Fruit fly (Drosophila melanogaster) S2 (cell line): ENCODE measurements around the gene Mtr3.
A peak's percentile ranks its signal among the peaks of the same experiment; 100 is the strongest.

ENCODE experiments used
- CG8478 ChIP-seq: fragments of >200 bp; optimal IDR thresholded peaks from 2 replicates; lab custom pipeline; 2018
- CTCF ChIP-seq, 2 experiments: fragments of >200 bp; optimal IDR thresholded peaks; 2 replicates each; lab custom pipeline; 2018

Gene Mtr3

dm6 chr3L:19904411-19905135 is 8.9 kb downstream of the Mtr3 start:
- TF ChIP-seq CG8478 (lab: Kevin White, UChicago) (no peak), CTCF (optimal IDR thresholded peaks at IDR 0.05; lab: Kevin White, UChicago) (no peak)

dm6 chr3L:19903400-19903846 is 10.1 kb downstream of the Mtr3 start:
- TF ChIP-seq CTCF (optimal IDR thresholded peaks at IDR 0.05; lab: Kevin White, UChicago) (no peak), CG8478 (lab: Kevin White, UChicago) (no peak)

dm6 chr3L:19902560-19903399 is 10.7 kb downstream of the Mtr3 start:
- TF ChIP-seq CG8478 (lab: Kevin White, UChicago) (no peak), CTCF (optimal IDR thresholded peaks at IDR 0.05; lab: Kevin White, UChicago) (no peak)

- TF ChIP-seq CTCF (optimal IDR thresholded peaks at IDR 0.05; lab: Kevin White, UChicago), result no peak
- TF ChIP-seq CG8478 (lab: Kevin White, UChicago), result no peak
Measured at dm6 chr3L:19901486-19902255, 11.8 kb downstream of the Mtr3 start.

dm6 chr3L:19900184-19901089 is 13.1 kb downstream of the Mtr3 start:
- TF ChIP-seq CG8478 (lab: Kevin White, UChicago), result no peak
- no peak for TF ChIP-seq CTCF (optimal IDR thresholded peaks at IDR 0.05; lab: Kevin White, UChicago)

- no peak for TF ChIP-seq CG8478 (lab: Kevin White, UChicago)
Measured at dm6 chr3L:19899308-19899927, 14.1 kb downstream of the Mtr3 start.

dm6 chr3L:19898547-19899282 is 14.8 kb downstream of the Mtr3 start:
- TF ChIP-seq CTCF (optimal IDR thresholded peaks at IDR 0.05; lab: Kevin White, UChicago) (no peak), CG8478 (lab: Kevin White, UChicago) (no peak)

dm6 chr3L:19897685-19898009 is 15.9 kb downstream of the Mtr3 start:
- TF ChIP-seq CG8478 (lab: Kevin White, UChicago) (no peak), CTCF (optimal IDR thresholded peaks at IDR 0.05; lab: Kevin White, UChicago) (no peak)

- TF ChIP-seq CTCF (optimal IDR thresholded peaks at IDR 0.05; lab: Kevin White, UChicago), result no peak
- TF ChIP-seq CG8478 (lab: Kevin White, UChicago), result no peak
Measured at dm6 chr3L:19896892-19897684, 16.4 kb downstream of the Mtr3 start.

- TF ChIP-seq CTCF (optimal IDR thresholded peaks at IDR 0.05; lab: Kevin White, UChicago), result no peak
- TF ChIP-seq CG8478 (lab: Kevin White, UChicago), result no peak
Measured at dm6 chr3L:19896280-19896891, 17.1 kb downstream of the Mtr3 start.

- TF ChIP-seq CTCF (optimal IDR thresholded peaks at IDR 0.05; lab: Kevin White, UChicago), result peak; percentile 17 to 49
- no peak for TF ChIP-seq CG8478 (lab: Kevin White, UChicago)
Measured at dm6 chr3L:19895556-19895995, 17.9 kb downstream of the Mtr3 start.

dm6 chr3L:19873488-19873887 is 40.0 kb downstream of the Mtr3 start:
- TF ChIP-seq CTCF (optimal IDR thresholded peaks at IDR 0.05; lab: Kevin White, UChicago) (no peak), CG8478 (lab: Kevin White, UChicago) (no peak)
